Worm (Caenorhabditis elegans) whole organism, L1 larva: ENCODE measurements around the gene hum-10.
A peak's percentile ranks its signal among the peaks of the same experiment; 100 is the strongest.

Source experiments
- C04F5.9 ChIP-seq: sonication (generic microtip); optimal IDR thresholded peaks from 2 replicates; lab custom pipeline; 2016; ENCODE audit warnings: missing genetic modification characterization, missing compliant biosample characterization
- aha-1 ChIP-seq: fragments of 150-350 bp; optimal IDR thresholded peaks from 2 replicates; lab custom pipeline; 2014; ENCODE audit warnings: missing biosample characterization, missing genetic modification characterization
- alr-1 ChIP-seq: fragments of 200-800 bp; sonication (Bioruptor generic); optimal IDR thresholded peaks from 2 replicates; lab custom pipeline; 2018; ENCODE audit warnings: borderline replicate concordance, mild to moderate bottlenecking, missing genetic modification characterization, missing compliant biosample characterization
- ama-1 ChIP-seq: fragments of 150-350 bp; optimal IDR thresholded peaks from 2 replicates; lab custom pipeline; 2014
- blmp-1 ChIP-seq: fragments of 150-350 bp; optimal IDR thresholded peaks from 2 replicates; lab custom pipeline; 2014; ENCODE audit warnings: missing biosample characterization, missing genetic modification characterization
- ceh-82 ChIP-seq, 3 experiments: fragments of 150-350 bp in 1 of 3; sonication (generic microtip) in 2 of 3; optimal IDR thresholded peaks; 2 replicates each; lab custom pipeline; 2014 to 2017; ENCODE audit warnings: missing biosample characterization in 3 of 3, missing genetic modification characterization in 3 of 3
- ces-1 ChIP-seq: fragments of 150-350 bp; optimal IDR thresholded peaks from 2 replicates; lab custom pipeline; 2014; ENCODE audit warnings: missing biosample characterization, missing genetic modification reagents, missing genetic modification characterization
- dpl-1 ChIP-seq, 3 experiments: fragments of 150-350 bp in 2 of 3; sonication (generic microtip) in 1 of 3; optimal IDR thresholded peaks; 2 replicates each; lab custom pipeline; 2014 to 2017; ENCODE audit warnings: missing biosample characterization in 3 of 3, missing genetic modification characterization in 3 of 3, missing genetic modification reagents in 3 of 3
- dsc-1 ChIP-seq: sonication (generic microtip); optimal IDR thresholded peaks from 2 replicates; lab custom pipeline; 2016; ENCODE audit warnings: mild to moderate bottlenecking, missing genetic modification characterization, missing compliant biosample characterization
- efl-3 ChIP-seq: fragments of 200-800 bp; sonication (Bioruptor generic); optimal IDR thresholded peaks from 2 replicates; lab custom pipeline; 2018; ENCODE audit warnings: mild to moderate bottlenecking, missing genetic modification characterization, missing compliant biosample characterization
- egl-13 ChIP-seq: sonication (generic microtip); optimal IDR thresholded peaks from 2 replicates; lab custom pipeline; 2016; ENCODE audit warnings: missing genotype, missing genetic modification reagents, missing genetic modification characterization, missing compliant biosample characterization
- elt-3 ChIP-seq, 6 experiments: fragments of 150-350 bp in 1 of 6; sonication (generic microtip); optimal IDR thresholded peaks; 2 replicates each; lab custom pipeline; 2017 to 2018; ENCODE audit warnings: missing biosample characterization in 6 of 6, missing genetic modification characterization in 6 of 6, inconsistent platforms in 1 of 6
- ets-5 ChIP-seq: fragments of 200-800 bp; sonication (Bioruptor generic); IDR thresholded peaks from 2 replicates; pipeline ENCODE4 v1.3.6; 2022; ENCODE audit warnings: missing genetic modification characterization, missing compliant biosample characterization
- hlh-17 ChIP-seq: fragments of 200-800 bp; sonication (Bioruptor generic); optimal IDR thresholded peaks from 2 replicates; lab custom pipeline; 2018; ENCODE audit warnings: missing genetic modification characterization, mild to moderate bottlenecking, missing compliant biosample characterization, moderate library complexity, borderline replicate concordance
- hlh-4 ChIP-seq: sonication (generic microtip); optimal IDR thresholded peaks from 2 replicates; lab custom pipeline; 2016; ENCODE audit warnings: mild to moderate bottlenecking, missing genetic modification characterization, missing compliant biosample characterization
- irx-1 ChIP-seq: sonication (generic microtip); optimal IDR thresholded peaks from 2 replicates; lab custom pipeline; 2016; ENCODE audit warnings: missing genetic modification characterization, missing compliant biosample characterization
- lin-13 ChIP-seq: fragments of 150-350 bp; optimal IDR thresholded peaks from 2 replicates; lab custom pipeline; 2014; ENCODE audit warnings: missing biosample characterization, missing genetic modification reagents, missing genetic modification characterization
- lin-14 ChIP-seq: fragments of 200-800 bp; sonication (Bioruptor generic); optimal IDR thresholded peaks from 2 replicates; lab custom pipeline; 2018; ENCODE audit warnings: mild to moderate bottlenecking, missing genetic modification characterization, moderate library complexity, missing compliant biosample characterization
- lin-35 ChIP-seq, 2 experiments: fragments of 150-350 bp; optimal IDR thresholded peaks; 2 replicates each; lab custom pipeline; 2014; ENCODE audit warnings: missing biosample characterization in 2 of 2, missing genetic modification characterization in 2 of 2, missing genetic modification reagents in 2 of 2
- lin-39 ChIP-seq: fragments of 150-350 bp; optimal IDR thresholded peaks from 2 replicates; lab custom pipeline; 2014; ENCODE audit warnings: missing biosample characterization, missing genetic modification reagents, missing genetic modification characterization
- mab-9 ChIP-seq: fragments of 200-800 bp; sonication (Bioruptor generic); IDR thresholded peaks from 2 replicates; pipeline ENCODE4 v1.3.6; 2022; ENCODE audit warnings: missing genetic modification reagents, missing genetic modification characterization, missing compliant biosample characterization
- mdl-1 ChIP-seq, 2 experiments: fragments of 150-350 bp; optimal IDR thresholded peaks; 2 replicates each; lab custom pipeline; 2014 to 2017; ENCODE audit warnings: missing biosample characterization in 2 of 2, missing genetic modification characterization in 2 of 2, inconsistent platforms in 1 of 2
- mep-1 ChIP-seq: fragments of 150-350 bp; optimal IDR thresholded peaks from 2 replicates; lab custom pipeline; 2014; ENCODE audit warnings: missing biosample characterization, missing genetic modification characterization
- nhr-11 ChIP-seq: fragments of 150-350 bp; optimal IDR thresholded peaks from 2 replicates; lab custom pipeline; 2014; ENCODE audit warnings: missing biosample characterization, missing genetic modification characterization
- nhr-12 ChIP-seq: sonication (generic microtip); optimal IDR thresholded peaks from 2 replicates; lab custom pipeline; 2017; ENCODE audit warnings: missing biosample characterization, missing genetic modification characterization
- nhr-20 ChIP-seq: sonication (generic microtip); optimal IDR thresholded peaks from 2 replicates; lab custom pipeline; 2016; ENCODE audit warnings: mild to moderate bottlenecking, missing genetic modification characterization, missing compliant biosample characterization
- nhr-47 ChIP-seq: sonication (generic microtip); optimal IDR thresholded peaks from 2 replicates; lab custom pipeline; 2016; ENCODE audit warnings: mild to moderate bottlenecking, missing genetic modification characterization, moderate library complexity, missing compliant biosample characterization
- nhr-71 ChIP-seq: sonication (generic microtip); optimal IDR thresholded peaks from 2 replicates; lab custom pipeline; 2016; ENCODE audit warnings: mild to moderate bottlenecking, missing genetic modification characterization, moderate library complexity, missing compliant biosample characterization
- nhr-77 ChIP-seq: fragments of 150-350 bp; optimal IDR thresholded peaks from 2 replicates; lab custom pipeline; 2014; ENCODE audit warnings: missing biosample characterization, missing genetic modification characterization
- nhr-84 ChIP-seq: sonication (generic microtip); optimal IDR thresholded peaks from 2 replicates; lab custom pipeline; 2017; ENCODE audit warnings: missing biosample characterization, missing genetic modification characterization
- nhr-85 ChIP-seq: sonication (generic microtip); peaks from one replicate; lab custom pipeline; 2016; ENCODE audit warnings: missing genetic modification characterization, inconsistent platforms, missing compliant biosample characterization
- nhr-90 ChIP-seq: sonication (generic microtip); optimal IDR thresholded peaks from 2 replicates; lab custom pipeline; 2016; ENCODE audit warnings: mild to moderate bottlenecking, missing genetic modification characterization, missing compliant biosample characterization; ENCODE audit not compliant: poor library complexity
- pax-3 ChIP-seq: fragments of 200-800 bp; sonication (Bioruptor generic); optimal IDR thresholded peaks from 2 replicates; lab custom pipeline; 2018; ENCODE audit warnings: mild to moderate bottlenecking, missing genetic modification characterization, moderate library complexity, missing compliant biosample characterization
- pqm-1 ChIP-seq: sonication (generic microtip); optimal IDR thresholded peaks from 3 replicates; lab custom pipeline; 2017; ENCODE audit warnings: missing biosample characterization, missing genetic modification characterization
- rnt-1 ChIP-seq: sonication (generic microtip); optimal IDR thresholded peaks from 2 replicates; lab custom pipeline; 2016; ENCODE audit warnings: mild to moderate bottlenecking, missing genetic modification characterization, moderate library complexity, missing compliant biosample characterization
- skn-1 ChIP-seq: fragments of 150-350 bp; optimal IDR thresholded peaks from 2 replicates; lab custom pipeline; 2014; ENCODE audit warnings: missing biosample characterization, missing genetic modification characterization
- snpc-4 ChIP-seq: fragments of 150-350 bp; optimal IDR thresholded peaks from 2 replicates; lab custom pipeline; 2014; ENCODE audit warnings: missing biosample characterization, missing genetic modification characterization
- sptf-1 ChIP-seq: fragments of 150-350 bp; optimal IDR thresholded peaks from 2 replicates; lab custom pipeline; 2014; ENCODE audit warnings: missing biosample characterization, missing genetic modification characterization
- swsn-7 ChIP-seq: sonication (generic microtip); optimal IDR thresholded peaks from 2 replicates; lab custom pipeline; 2016; ENCODE audit warnings: missing genetic modification characterization, missing compliant biosample characterization
- tlp-1 ChIP-seq: fragments of 150-350 bp; optimal IDR thresholded peaks from 2 replicates; lab custom pipeline; 2014; ENCODE audit warnings: missing biosample characterization, missing genetic modification characterization
- unc-30 ChIP-seq: sonication (generic microtip); optimal IDR thresholded peaks from 2 replicates; lab custom pipeline; 2017; ENCODE audit warnings: missing biosample characterization, missing genetic modification characterization
- unc-62 ChIP-seq: fragments of 150-350 bp; optimal IDR thresholded peaks from 2 replicates; lab custom pipeline; 2014; ENCODE audit warnings: missing biosample characterization, missing genetic modification reagents, missing genetic modification characterization
- unc-98 ChIP-seq: fragments of 200-800 bp; sonication (Bioruptor generic); IDR thresholded peaks from 2 replicates; pipeline ENCODE4 v1.3.6; 2022; ENCODE audit warnings: missing genetic modification characterization, missing compliant biosample characterization
- vab-15 ChIP-seq: sonication (generic microtip); optimal IDR thresholded peaks from 2 replicates; lab custom pipeline; 2017; ENCODE audit warnings: missing genotype, mild to moderate bottlenecking, missing genetic modification characterization, missing compliant biosample characterization
- xbp-1 ChIP-seq: sonication (generic microtip); optimal IDR thresholded peaks from 2 replicates; lab custom pipeline; 2016; ENCODE audit warnings: missing genetic modification characterization, missing compliant biosample characterization
- zag-1 ChIP-seq: fragments of 150-350 bp; optimal IDR thresholded peaks from 2 replicates; lab custom pipeline; 2014; ENCODE audit warnings: missing biosample characterization, missing genetic modification characterization
- ztf-11 ChIP-seq, 2 experiments: sonication (generic microtip); optimal IDR thresholded peaks; 2 replicates each; lab custom pipeline; 2016 to 2017; ENCODE audit warnings: missing genetic modification characterization in 2 of 2, missing biosample characterization in 1 of 2, missing compliant biosample characterization in 1 of 2

The hum-10 gene

DNA sequence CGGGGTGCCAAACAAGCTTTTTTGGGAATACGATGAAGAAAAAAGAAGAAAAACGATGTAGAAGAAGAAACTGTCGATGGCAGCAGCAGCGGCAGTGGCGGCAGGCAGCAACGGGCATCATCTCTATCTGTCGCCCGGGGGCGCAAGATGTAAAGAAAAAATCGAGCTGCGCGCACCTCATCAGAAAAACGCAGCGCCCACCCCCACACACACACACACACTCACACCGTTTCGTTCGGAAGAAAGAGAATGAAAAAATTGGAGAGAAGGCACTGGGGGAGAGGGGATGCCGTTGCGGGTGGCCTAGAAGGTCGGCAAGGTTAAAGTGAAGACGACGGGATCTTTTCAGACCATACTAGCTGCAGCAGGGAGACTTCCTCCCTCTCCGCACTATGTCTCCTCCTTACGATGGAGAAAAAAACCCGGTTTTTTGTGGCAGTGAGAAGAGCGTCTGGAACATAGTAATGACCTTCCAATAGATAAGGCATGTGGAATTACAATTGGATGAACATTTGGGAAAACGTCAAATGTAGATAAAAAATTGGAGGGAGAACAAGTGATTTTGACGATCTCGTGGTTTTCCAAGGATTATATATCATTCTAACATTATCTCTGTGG is 31.1 kb upstream of the hum-10 start (continued):
- TF ChIP-seq hlh-4 (tag; lab: Kevin White, UChicago) (no peak), pqm-1 (tag; lab: Kevin White, UChicago) (no peak), ama-1 (no peak), snpc-4 (no peak), pax-3 (no peak), nhr-47 (tag; lab: Kevin White, UChicago) (no peak), blmp-1 (tag; lab: Kevin White, UChicago) (peak; percentile 58), unc-98 (no peak), rnt-1 (tag; lab: Kevin White, UChicago) (no peak), ceh-82 (tag; optimal IDR thresholded peaks at IDR 0.05; lab: Kevin White, UChicago) (no peak), C04F5.9 (tag; lab: Kevin White, UChicago) (no peak), mdl-1 (tag; optimal IDR thresholded peaks at IDR 0.05; lab: Kevin White, UChicago) (peak in 1 of 2 experiments; percentile 37), nhr-12 (tag; lab: Kevin White, UChicago) (no peak), tlp-1 (no peak), efl-3 (GFP tag; lab: Kevin White, UChicago) (no peak), unc-30 (tag; lab: Kevin White, UChicago) (no peak), vab-15 (no peak), hlh-17 (GFP tag; lab: Kevin White, UChicago) (no peak), mab-9 (GFP tag; lab: Robert Waterston, UW) (no peak), egl-13 (tag; lab: Kevin White, UChicago) (no peak), lin-14 (GFP tag; lab: Kevin White, UChicago) (peak; percentile 65), lin-13 (GFP tag; lab: Kevin White, UChicago) (no peak), ets-5 (GFP tag; lab: Robert Waterston, UW) (no peak), irx-1 (tag; lab: Kevin White, UChicago) (no peak), lin-39 (tag; lab: Kevin White, UChicago) (no peak), nhr-77 (tag; lab: Kevin White, UChicago) (no peak), ztf-11 (tag; optimal IDR thresholded peaks at IDR 0.05; lab: Kevin White, UChicago) (peak in 1 of 2 experiments; percentile 2), swsn-7 (peak; percentile 32), nhr-85 (tag; lab: Kevin White, UChicago) (peak; percentile 87), unc-62 (GFP tag; lab: Kevin White, UChicago) (no peak), zag-1 (tag; lab: Kevin White, UChicago) (no peak), nhr-11 (tag; lab: Kevin White, UChicago) (no peak), nhr-90 (peak; percentile 72), mep-1 (tag; lab: Kevin White, UChicago) (no peak), lin-35 (GFP tag; optimal IDR thresholded peaks at IDR 0.05; lab: Kevin White, UChicago) (peak in 1 of 2 experiments; percentile 16), dsc-1 (tag; lab: Kevin White, UChicago) (no peak), alr-1 (tag; lab: Kevin White, UChicago) (no peak), skn-1 (no peak), xbp-1 (tag; lab: Kevin White, UChicago) (no peak), nhr-20 (tag; lab: Kevin White, UChicago) (peak; percentile 54), nhr-84 (tag; lab: Kevin White, UChicago) (no peak), ces-1 (GFP tag; lab: Kevin White, UChicago) (no peak), elt-3 (tag; optimal IDR thresholded peaks at IDR 0.05; lab: Kevin White, UChicago) (peak in 2 of 6 experiments; percentile 8 to 48), aha-1 (tag; lab: Kevin White, UChicago) (no peak), nhr-71 (tag; lab: Kevin White, UChicago) (peak; percentile 54), dpl-1 (GFP tag; optimal IDR thresholded peaks at IDR 0.05; lab: Kevin White, UChicago) (peak in 1 of 3 experiments; percentile 5), sptf-1 (tag; lab: Kevin White, UChicago) (no peak)
